Fruit fly (Drosophila melanogaster) whole organism, pupa: ENCODE results near the gene Rnf146.
A peak's percentile ranks its signal among the peaks of the same experiment; 100 is the strongest.

Experiments used
- CG10348 ChIP-seq: fragments of 200-800 bp; sonication (Bioruptor generic); IDR thresholded peaks from 2 replicates; pipeline ENCODE4 v1.3.6; 2022; ENCODE audit warnings: missing biosample characterization, missing genetic modification characterization
- CG12605 ChIP-seq: fragments of 200-800 bp; sonication (Bioruptor generic); IDR thresholded peaks from 2 replicates; pipeline ENCODE4 v1.3.6; 2022; ENCODE audit warnings: missing biosample characterization, missing genetic modification characterization
- CG13204 ChIP-seq: fragments of 200-800 bp; sonication (Bioruptor generic); optimal IDR thresholded peaks from 2 replicates; lab custom pipeline; 2018; ENCODE audit warnings: missing biosample characterization, mild to moderate bottlenecking, missing genetic modification characterization, moderate library complexity
- CG14655 ChIP-seq: fragments of 200-800 bp; sonication (Bioruptor generic); optimal IDR thresholded peaks from 3 replicates; lab custom pipeline; 2017; ENCODE audit warnings: mild to moderate bottlenecking, missing biosample characterization, missing genetic modification reagents, missing genetic modification characterization
- CG15710 ChIP-seq: fragments of 200-800 bp; sonication (Bioruptor generic); optimal IDR thresholded peaks from 2 replicates; lab custom pipeline; 2018; ENCODE audit warnings: missing biosample characterization, mild to moderate bottlenecking, missing genetic modification characterization, moderate library complexity
- CG17806 ChIP-seq: fragments of 200-800 bp; sonication (Bioruptor generic); optimal IDR thresholded peaks from 2 replicates; lab custom pipeline; 2018; ENCODE audit warnings: missing biosample characterization, mild to moderate bottlenecking, missing genetic modification characterization, moderate library complexity
- CG32121 ChIP-seq: fragments of 200-800 bp; sonication (Bioruptor generic); IDR thresholded peaks from 2 replicates; pipeline ENCODE4 v1.3.6; 2022; ENCODE audit warnings: missing biosample characterization, missing genetic modification characterization
- CG34367 ChIP-seq: fragments of 200-800 bp; sonication (Bioruptor generic); optimal IDR thresholded peaks from 2 replicates; lab custom pipeline; 2018; ENCODE audit warnings: missing biosample characterization, mild to moderate bottlenecking, missing genetic modification characterization
- CG4496 ChIP-seq: fragments of 200-800 bp; sonication (Bioruptor generic); IDR thresholded peaks from 3 replicates; pipeline ENCODE4 v1.3.6; 2022; ENCODE audit warnings: missing biosample characterization, missing genetic modification characterization
- CG8159 ChIP-seq: fragments of 200-800 bp; sonication (Bioruptor generic); optimal IDR thresholded peaks from 3 replicates; lab custom pipeline; 2018; ENCODE audit warnings: missing biosample characterization, mild to moderate bottlenecking, missing genetic modification characterization, moderate library complexity
- CG8301 ChIP-seq: fragments of 200-800 bp; sonication (Bioruptor generic); optimal IDR thresholded peaks from 2 replicates; lab custom pipeline; 2018; ENCODE audit warnings: missing biosample characterization, mild to moderate bottlenecking, missing genetic modification characterization
- CG9948 ChIP-seq: fragments of 200-800 bp; sonication (Bioruptor generic); optimal IDR thresholded peaks from 2 replicates; lab custom pipeline; 2018; ENCODE audit warnings: missing biosample characterization, mild to moderate bottlenecking, missing genetic modification characterization, moderate library complexity
- D1 ChIP-seq: fragments of 200-800 bp; sonication (Bioruptor generic); optimal IDR thresholded peaks from 2 replicates; lab custom pipeline; 2018; ENCODE audit warnings: missing biosample characterization, mild to moderate bottlenecking, missing genetic modification characterization, moderate library complexity
- EcR ChIP-seq: fragments of 200-800 bp; sonication (Bioruptor generic); optimal IDR thresholded peaks from 3 replicates; lab custom pipeline; 2019; ENCODE audit warnings: missing biosample characterization, missing genetic modification characterization, mild to moderate bottlenecking, moderate library complexity, missing genetic modification reagents
- Ets98B ChIP-seq: fragments of 200-800 bp; sonication (Bioruptor generic); IDR thresholded peaks from 2 replicates; pipeline ENCODE4 v1.3.6; 2022; ENCODE audit warnings: missing biosample characterization, missing genetic modification characterization
- Pif1A ChIP-seq: fragments of 200-800 bp; sonication (Bioruptor generic); optimal IDR thresholded peaks from 3 replicates; lab custom pipeline; 2016; ENCODE audit warnings: missing biosample characterization, missing genetic modification characterization
- Pif1B ChIP-seq: fragments of 200-800 bp; sonication (Bioruptor generic); optimal IDR thresholded peaks from 3 replicates; lab custom pipeline; 2016; ENCODE audit warnings: missing biosample characterization, missing genetic modification characterization
- Snoo ChIP-seq: fragments of 200-800 bp; sonication (Bioruptor generic); optimal IDR thresholded peaks from 3 replicates; lab custom pipeline; 2017; ENCODE audit warnings: missing biosample characterization, mild to moderate bottlenecking, missing genetic modification characterization, inconsistent platforms
- fd96Ca ChIP-seq: fragments of 200-800 bp; sonication (Bioruptor generic); IDR thresholded peaks from 3 replicates; pipeline ENCODE4 v1.3.6; 2022; ENCODE audit warnings: missing biosample characterization, missing genetic modification characterization
- gl ChIP-seq: fragments of 200-800 bp; sonication (Bioruptor generic); optimal IDR thresholded peaks from 2 replicates; lab custom pipeline; 2018; ENCODE audit warnings: missing biosample characterization, mild to moderate bottlenecking, missing genetic modification characterization
- rn ChIP-seq: fragments of 200-800 bp; sonication (Bioruptor generic); IDR thresholded peaks from 2 replicates; pipeline ENCODE4 v1.3.6; 2022; ENCODE audit warnings: missing biosample characterization, missing genetic modification characterization

Gene Rnf146

DNA sequence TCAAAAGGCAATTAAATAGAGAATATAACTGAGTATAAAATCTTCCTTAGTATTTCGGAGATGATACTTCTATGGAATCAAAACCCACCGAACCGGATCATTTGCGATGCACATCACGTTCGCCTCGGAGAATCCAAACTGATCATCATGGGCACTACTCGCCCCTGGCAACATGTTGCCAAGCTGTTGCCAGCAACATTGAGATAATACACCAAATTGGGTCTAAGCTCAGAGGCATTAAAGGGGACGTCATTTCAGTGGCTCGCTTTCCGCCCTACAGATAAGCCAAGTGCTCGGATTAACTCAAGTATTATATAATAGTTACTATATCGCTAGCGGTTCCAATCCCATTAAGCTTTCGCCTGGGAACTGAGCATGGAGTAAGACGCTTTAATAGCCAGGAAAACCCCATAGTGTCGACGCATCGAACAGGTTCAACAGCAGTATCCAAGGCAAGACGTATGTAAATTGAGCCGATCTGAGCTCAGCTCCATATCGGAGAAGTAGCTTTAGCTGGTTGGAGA is 36.6 kb downstream of the Rnf146 start, which contains the start of the genes lush and CG9372:
lush (minus strand) TSS at position 117 of the 524 bp plus-strand sequence.
CG9372 (plus strand) TSS at position 235 of the 524 bp plus-strand sequence.
- TF ChIP-seq fd96Ca (GFP tag; lab: Robert Waterston, UW) (no peak), Ets98B (GFP tag; lab: Robert Waterston, UW) (no peak), D1 (tag; lab: Kevin White, UChicago) (no peak), rn (GFP tag; lab: Robert Waterston, UW) (no peak), CG17806 (tag; lab: Kevin White, UChicago) (no peak), CG12605 (GFP tag; lab: Robert Waterston, UW) (no peak)
- TF ChIP-seq, all 21 proteins: peak for 0

DNA sequence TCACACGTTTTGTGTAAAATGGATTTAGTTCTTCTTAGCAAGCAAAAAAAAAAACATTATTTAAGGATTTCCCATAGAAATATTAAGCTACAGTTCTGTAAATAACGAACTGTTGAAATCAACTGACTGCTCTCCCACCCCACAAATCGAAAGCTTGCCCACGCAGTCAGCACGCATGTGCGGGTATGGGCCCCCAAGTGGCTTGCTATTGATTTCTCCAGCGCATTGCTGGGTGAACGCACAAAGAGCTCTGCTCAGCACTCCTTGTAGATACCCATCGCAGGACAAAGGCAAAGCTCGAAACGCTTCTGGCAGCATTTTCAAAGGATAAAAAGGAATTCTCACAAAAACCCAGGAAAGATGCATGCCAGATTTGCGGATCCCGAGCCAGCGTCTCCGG is 41.2 kb downstream of the Rnf146 start, which contains the start of gene CG9368:
CG9368 (plus strand) TSS at position 221 of the 400 bp plus-strand sequence.
- TF ChIP-seq gl (tag; lab: Kevin White, UChicago) (no peak), Pif1B (no peak), Snoo (tag; lab: Kevin White, UChicago) (no peak), Pif1A (GFP tag; lab: Kevin White, UChicago) (no peak), CG9948 (tag; lab: Kevin White, UChicago) (no peak), CG8159 (tag; lab: Kevin White, UChicago) (no peak), CG14655 (GFP tag; lab: Kevin White, UChicago) (no peak), D1 (tag; lab: Kevin White, UChicago) (no peak), CG12605 (GFP tag; lab: Robert Waterston, UW) (no peak), fd96Ca (GFP tag; lab: Robert Waterston, UW) (no peak), CG17806 (tag; lab: Kevin White, UChicago) (no peak), CG13204 (GFP tag; lab: Kevin White, UChicago) (no peak), CG32121 (no peak), EcR (no peak), CG4496 (GFP tag; lab: Robert Waterston, UW) (no peak), CG34367 (tag; lab: Kevin White, UChicago) (no peak), CG8301 (tag; lab: Kevin White, UChicago) (no peak), rn (GFP tag; lab: Robert Waterston, UW) (no peak), Ets98B (GFP tag; lab: Robert Waterston, UW) (no peak)

DNA sequence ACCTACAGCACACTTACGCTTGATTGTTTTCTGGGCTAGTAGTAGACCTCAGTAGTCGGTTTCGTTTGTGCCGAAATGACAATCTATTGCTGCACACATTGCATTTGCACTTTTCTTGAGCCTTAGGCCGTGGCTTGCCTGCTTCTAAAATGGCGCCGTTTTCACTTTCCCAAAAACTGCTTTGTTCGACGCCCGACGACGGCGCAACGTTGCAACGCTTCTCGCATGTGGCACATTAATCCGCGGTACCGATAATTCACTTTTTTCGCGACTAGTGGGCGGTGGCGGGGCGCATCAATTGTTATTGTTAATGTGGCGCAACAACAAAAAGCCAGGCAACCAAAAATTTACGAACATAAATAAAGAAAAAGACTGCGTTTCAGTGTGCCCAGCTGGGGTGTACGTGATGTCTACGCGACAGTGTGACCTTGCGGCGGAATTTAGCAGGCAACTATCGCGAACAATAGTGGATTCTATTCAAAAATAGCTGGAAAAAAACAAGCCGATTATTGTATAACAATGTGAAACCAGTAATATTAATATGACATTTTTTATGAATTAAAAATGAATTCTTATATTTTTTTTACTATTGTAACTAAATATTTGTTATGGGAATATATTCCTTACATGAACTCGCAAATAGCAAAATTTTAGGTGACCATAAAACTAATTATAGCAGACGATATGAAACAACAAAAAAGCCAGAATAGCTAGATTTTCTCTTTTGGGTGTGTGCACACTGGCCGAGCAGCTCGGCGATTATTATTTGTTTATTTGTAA is 44.1 kb downstream of the Rnf146 start, which contains the start of the genes ash1 and Taf6:
ash1 (minus strand) TSS at position 387 of the 780 bp plus-strand sequence.
Taf6 (plus strand) TSS at position 720 of the 780 bp plus-strand sequence.
- TF ChIP-seq CG14655 (GFP tag; lab: Kevin White, UChicago) (no peak), CG15710 (tag; lab: Kevin White, UChicago) (peak; percentile 8), Snoo (tag; lab: Kevin White, UChicago) (no peak), CG4496 (GFP tag; lab: Robert Waterston, UW) (0 out of 3 replicates have a peak, but pooled peaks have one; percentile 24), EcR (no peak)

DNA sequence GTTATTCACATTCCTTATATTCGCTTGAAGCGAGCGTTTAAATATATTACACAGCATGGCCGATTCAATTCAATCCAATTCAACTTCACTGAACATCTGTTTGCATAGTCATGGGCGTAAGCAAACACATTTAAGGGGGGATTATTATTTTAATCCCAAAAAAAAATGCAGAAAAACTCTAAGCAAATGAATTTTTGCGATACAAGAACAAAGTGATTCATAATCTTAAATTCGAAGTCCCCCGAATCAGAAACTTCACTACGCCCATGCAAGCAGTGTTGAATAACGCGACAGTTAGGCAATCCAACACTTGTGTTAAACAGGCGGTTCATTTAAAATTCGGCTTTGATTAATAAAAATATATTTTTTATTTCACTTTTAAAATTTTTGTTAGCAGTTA is 52.2 kb downstream of the Rnf146 start, which contains the start of gene CG14100:
CG14100 (minus strand) TSS at position 103 of the 400 bp plus-strand sequence.
- TF ChIP-seq fd96Ca (GFP tag; lab: Robert Waterston, UW) (peak; percentile 100), CG15710 (tag; lab: Kevin White, UChicago) (peak; percentile 100), CG8159 (tag; lab: Kevin White, UChicago) (peak; percentile 100), CG10348 (peak; percentile 100), CG8301 (tag; lab: Kevin White, UChicago) (peak; percentile 100), CG13204 (GFP tag; lab: Kevin White, UChicago) (peak; percentile 100), CG4496 (GFP tag; lab: Robert Waterston, UW) (peak; percentile 100), Pif1A (GFP tag; lab: Kevin White, UChicago) (peak; percentile 100), CG34367 (tag; lab: Kevin White, UChicago) (peak; percentile 100), CG17806 (tag; lab: Kevin White, UChicago) (peak; percentile 100), CG12605 (GFP tag; lab: Robert Waterston, UW) (peak; percentile 100), Ets98B (GFP tag; lab: Robert Waterston, UW) (peak; percentile 100), Snoo (tag; lab: Kevin White, UChicago) (peak; percentile 100), rn (GFP tag; lab: Robert Waterston, UW) (peak; percentile 100), Pif1B (peak; percentile 100), CG9948 (tag; lab: Kevin White, UChicago) (peak; percentile 100), CG14655 (GFP tag; lab: Kevin White, UChicago) (peak; percentile 100), EcR (no peak), D1 (tag; lab: Kevin White, UChicago) (peak; percentile 100), CG32121 (peak; percentile 100), gl (tag; lab: Kevin White, UChicago) (peak; percentile 100)
- TF ChIP-seq, all 21 proteins: peak for 20
